Worm (Caenorhabditis elegans): ENCODE measurements around the gene lmtr-2.

Gene lmtr-2

DNA sequence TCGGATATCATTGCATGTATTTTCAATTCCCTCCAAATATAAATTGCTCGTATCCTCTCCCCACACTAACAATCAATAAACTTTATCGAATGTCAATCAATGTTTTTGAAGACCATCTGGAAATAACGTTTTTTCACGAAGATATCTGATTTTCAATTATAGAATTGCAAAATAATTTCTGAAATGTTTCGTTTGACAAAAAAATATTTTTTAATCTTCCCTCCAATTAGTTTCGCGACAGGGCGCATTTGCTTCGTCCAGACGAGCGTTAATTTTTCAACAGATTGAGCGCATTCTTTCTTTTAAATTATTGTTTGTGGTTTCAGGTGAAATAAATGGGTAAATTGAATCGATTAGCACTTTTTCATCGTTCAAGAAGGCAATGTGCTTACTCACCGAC, 20.2 kb upstream of the lmtr-2 start, which contains the start of gene vars-1:
vars-1 (plus strand) TSS at position 291 of the 400 bp plus-strand sequence.
- TF ChIP-seq tbx-8 (GFP tag; optimal IDR thresholded peaks at IDR 0.05) (no peak), flh-1 (GFP tag; optimal IDR thresholded peaks at IDR 0.05) (no peak), mep-1 (tag; optimal IDR thresholded peaks at IDR 0.05) (peak; percentile 54), ceh-43 (GFP tag; optimal IDR thresholded peaks at IDR 0.05) (no peak), ceh-39 (tag; optimal IDR thresholded peaks at IDR 0.05) (no peak), elt-3 (tag; optimal IDR thresholded peaks at IDR 0.05) (no peak), lin-32 (GFP tag; optimal IDR thresholded peaks at IDR 0.05) (no peak), nhr-2 (tag; optimal IDR thresholded peaks at IDR 0.05) (no peak), lsy-2 (tag; optimal IDR thresholded peaks at IDR 0.05) (peak; percentile 47), ces-1 (GFP tag; optimal IDR thresholded peaks at IDR 0.05) (peak; percentile 49)

DNA sequence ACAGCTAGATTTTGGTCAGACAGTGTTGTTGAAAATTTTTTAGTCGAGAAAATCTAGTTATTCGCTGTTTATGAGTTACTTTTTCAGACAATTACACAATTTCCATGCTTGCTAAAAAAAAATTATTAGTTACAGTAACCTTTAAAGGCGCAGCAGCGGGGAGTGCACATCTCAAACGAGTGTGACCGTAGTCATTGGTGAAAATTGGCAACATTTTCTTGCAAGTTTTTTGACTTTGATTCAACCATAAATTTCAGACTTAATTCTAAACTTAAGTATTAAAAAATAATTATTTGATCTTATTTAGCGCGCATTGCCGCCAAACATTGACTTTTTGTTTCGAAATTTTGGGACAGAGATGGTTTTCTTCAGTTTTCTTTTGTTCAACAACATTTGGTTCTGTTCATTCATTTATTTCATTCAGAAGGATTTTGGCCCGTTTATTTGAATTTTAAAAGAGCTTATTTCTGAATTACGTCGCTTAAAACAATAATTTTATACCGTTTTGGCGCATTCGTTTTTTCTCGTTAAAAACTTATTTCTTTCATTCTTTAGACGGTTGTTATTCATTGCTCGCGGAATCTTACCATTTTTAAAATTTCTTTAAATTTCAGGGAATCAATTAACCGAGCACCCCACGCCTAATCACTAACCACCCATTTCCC, 18.1 kb upstream of the lmtr-2 start, which contains the start of gene oma-2:
oma-2 (plus strand) TSS at position 615 of the 665 bp plus-strand sequence.
- TF ChIP-seq ceh-39 (tag; optimal IDR thresholded peaks at IDR 0.05) (no peak), ham-2 (GFP tag; optimal IDR thresholded peaks at IDR 0.05) (no peak), sptf-1 (tag; optimal IDR thresholded peaks at IDR 0.05) (no peak), lin-32 (GFP tag; optimal IDR thresholded peaks at IDR 0.05) (no peak), blmp-1 (tag; optimal IDR thresholded peaks at IDR 0.05) (no peak), mep-1 (tag; optimal IDR thresholded peaks at IDR 0.05) (no peak), unc-62 (GFP tag; optimal IDR thresholded peaks at IDR 0.05) (no peak), lin-13 (tag; optimal IDR thresholded peaks at IDR 0.05) (no peak), nhr-76 (tag; optimal IDR thresholded peaks at IDR 0.05) (no peak)

DNA sequence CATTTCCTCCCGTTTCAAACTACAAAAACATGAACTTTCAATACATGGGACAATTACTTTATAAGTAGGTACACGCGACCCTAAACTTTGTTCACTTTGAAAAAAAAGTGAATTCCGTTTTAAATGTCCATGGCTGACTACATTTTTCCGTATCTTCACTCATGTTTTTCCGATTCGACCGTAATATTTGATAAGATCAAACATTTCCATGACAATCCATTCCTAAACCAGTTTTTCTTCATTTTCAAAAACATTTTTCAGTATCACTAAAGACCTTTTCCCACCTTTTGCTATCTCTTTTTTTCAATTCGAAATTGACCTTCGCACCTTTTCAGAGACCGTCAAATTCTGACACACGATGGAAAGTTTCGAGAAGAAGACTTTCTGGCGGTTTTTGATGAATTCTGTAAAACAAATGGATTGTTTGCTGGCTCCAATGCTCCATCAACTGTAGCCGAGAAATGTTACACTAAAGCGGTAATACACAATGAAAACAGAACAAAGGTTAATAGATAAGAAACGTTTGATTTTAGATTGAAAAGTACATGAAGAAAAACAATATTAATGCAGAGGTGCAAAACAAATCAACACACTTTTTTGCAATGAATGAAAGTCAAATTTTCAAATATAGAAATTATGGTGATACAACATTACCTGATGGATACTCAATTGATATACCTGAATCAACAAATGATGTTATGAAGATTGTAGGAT, 16.7 kb upstream of the lmtr-2 start:
- TF ChIP-seq flh-1 (GFP tag; optimal IDR thresholded peaks at IDR 0.05), result no peak
- TF ChIP-seq ceh-39 (tag; optimal IDR thresholded peaks at IDR 0.05), result no peak
- TF ChIP-seq nhr-76 (tag; optimal IDR thresholded peaks at IDR 0.05), result no peak
- no peak for TF ChIP-seq tbx-8 (GFP tag; optimal IDR thresholded peaks at IDR 0.05)

DNA sequence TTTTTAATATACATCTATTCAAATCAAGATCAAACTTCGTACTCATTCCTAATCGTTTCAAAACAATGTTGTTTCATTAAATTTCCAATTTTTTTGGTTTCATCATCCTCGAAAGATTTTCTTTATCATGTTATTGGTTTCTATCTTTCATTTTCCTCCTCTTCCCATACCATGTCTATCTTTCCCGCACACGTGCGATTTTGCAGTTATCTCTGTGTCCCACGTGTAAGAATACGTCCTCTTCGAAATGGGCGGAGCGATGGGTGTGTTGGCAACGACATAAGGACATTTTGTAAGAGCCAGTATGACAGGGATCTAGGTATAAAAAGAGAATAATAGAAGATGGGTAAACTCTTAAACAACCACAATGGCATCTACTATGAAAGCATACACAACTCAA, 15.4 kb upstream of the lmtr-2 start, which contains the start of gene F43H9.4:
F43H9.4 (plus strand) TSS at position 366 of the 400 bp plus-strand sequence.
- TF ChIP-seq pha-4 (tag; optimal IDR thresholded peaks at IDR 0.05) (no peak), cnd-1 (tag; optimal IDR thresholded peaks at IDR 0.05) (no peak), lin-13 (tag; optimal IDR thresholded peaks at IDR 0.05) (no peak), hlh-1 (tag; optimal IDR thresholded peaks at IDR 0.05) (no peak), unc-62 (GFP tag; optimal IDR thresholded peaks at IDR 0.05) (no peak), elt-3 (tag; optimal IDR thresholded peaks at IDR 0.05) (no peak), ham-2 (GFP tag; optimal IDR thresholded peaks at IDR 0.05) (no peak), ces-1 (GFP tag; optimal IDR thresholded peaks at IDR 0.05) (no peak), snpc-4 (tag; optimal IDR thresholded peaks at IDR 0.05) (no peak), tbx-8 (GFP tag; optimal IDR thresholded peaks at IDR 0.05) (no peak), mab-5 (tag; optimal IDR thresholded peaks at IDR 0.05) (no peak), mep-1 (tag; optimal IDR thresholded peaks at IDR 0.05) (no peak), lsy-2 (tag; optimal IDR thresholded peaks at IDR 0.05) (no peak), sptf-1 (tag; optimal IDR thresholded peaks at IDR 0.05) (no peak), ceh-43 (GFP tag; optimal IDR thresholded peaks at IDR 0.05) (no peak), ceh-39 (tag; optimal IDR thresholded peaks at IDR 0.05) (no peak), nhr-12 (tag; optimal IDR thresholded peaks at IDR 0.05) (no peak), unc-120 (tag; optimal IDR thresholded peaks at IDR 0.05; ENCODE audit: poor library complexity, severe bottlenecking) (no peak), elt-1 (tag; optimal IDR thresholded peaks at IDR 0.05; ENCODE audit: borderline replicate concordance, insufficient read depth) (no peak)

DNA sequence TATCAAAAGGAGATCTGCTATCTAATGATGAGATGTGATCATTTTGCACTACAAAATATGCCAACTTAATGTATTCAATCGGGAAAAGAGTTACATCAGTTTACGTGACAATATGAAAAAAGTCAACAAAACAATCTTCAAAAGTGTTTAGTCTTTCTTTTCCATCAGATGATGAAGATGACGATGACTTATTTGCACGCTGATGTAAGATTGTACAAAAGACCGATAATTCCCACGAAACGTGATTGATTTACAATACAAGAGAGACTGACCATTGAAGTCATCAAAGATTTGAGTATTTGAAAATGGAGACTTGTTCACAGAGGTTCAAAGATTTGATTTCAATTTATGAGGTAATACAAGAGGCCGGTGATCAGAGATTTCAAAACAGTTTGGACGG, 14.4 kb upstream of the lmtr-2 start:
- TF ChIP-seq ham-2 (GFP tag; optimal IDR thresholded peaks at IDR 0.05) (no peak), zip-8 (tag; optimal IDR thresholded peaks at IDR 0.05) (no peak)

DNA sequence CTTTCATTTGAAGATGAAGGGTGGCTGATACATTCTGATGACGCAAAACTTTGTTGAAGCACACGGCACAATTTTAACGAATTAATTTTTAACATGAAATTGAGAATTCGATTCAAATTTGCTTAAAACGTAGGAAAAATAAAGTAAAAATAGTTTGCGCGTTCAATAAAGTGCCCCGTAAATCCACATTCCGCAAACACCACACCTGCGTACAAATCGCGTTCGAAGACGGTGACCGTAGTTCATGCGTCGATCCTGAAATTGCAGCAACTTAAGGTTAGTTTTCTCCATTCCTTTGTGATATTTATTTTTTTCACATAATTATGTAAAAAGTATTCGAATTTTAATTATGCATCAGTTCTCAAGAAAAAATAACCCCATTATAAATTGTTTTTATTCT, 13.8 kb upstream of the lmtr-2 start, which contains the start of gene F43H9.3:
F43H9.3 (minus strand) TSS at position 189 of the 400 bp plus-strand sequence.
- TF ChIP-seq blmp-1 (tag; optimal IDR thresholded peaks at IDR 0.05), result no peak
- no peak for TF ChIP-seq nhr-2 (tag; optimal IDR thresholded peaks at IDR 0.05)
- peak; percentile 85 for TF ChIP-seq lsy-2 (tag; optimal IDR thresholded peaks at IDR 0.05)
- no peak for TF ChIP-seq nhr-237 (tag; optimal IDR thresholded peaks at IDR 0.05)

Data from whole organism, mixed stage, embryonic.